Worm (Caenorhabditis elegans) whole organism, L4 larva: ENCODE results near the gene srt-64.

ENCODE experiments used
- D1046.2 ChIP-seq: fragments of 200-800 bp; sonication (Bioruptor generic); IDR thresholded peaks from 2 replicates; pipeline ENCODE4 v1.3.6; 2022; ENCODE audit warnings: missing genetic modification characterization, missing compliant biosample characterization
- F10B5.3 ChIP-seq: sonication (generic microtip); optimal IDR thresholded peaks from 2 replicates; lab custom pipeline; 2016; ENCODE audit warnings: mild to moderate bottlenecking, missing genetic modification characterization, missing compliant biosample characterization
- Y48G9A.11 ChIP-seq: fragments of 200-800 bp; sonication (Bioruptor generic); IDR thresholded peaks from 2 replicates; pipeline ENCODE4 v1.3.6; 2022; ENCODE audit warnings: missing genetic modification reagents, missing genetic modification characterization, missing compliant biosample characterization
- Y5F2A.4 ChIP-seq: fragments of 200-800 bp; sonication (Bioruptor generic); optimal IDR thresholded peaks from 2 replicates; lab custom pipeline; 2018; ENCODE audit warnings: mild to moderate bottlenecking, missing genetic modification characterization, missing compliant biosample characterization
- Y75B8A.6 ChIP-seq: fragments of 200-800 bp; sonication (Bioruptor generic); IDR thresholded peaks from 2 replicates; pipeline ENCODE4 v1.3.6; 2022; ENCODE audit warnings: missing genetic modification reagents, missing genetic modification characterization, missing compliant biosample characterization
- ama-1 ChIP-seq: fragments of 150-350 bp; optimal IDR thresholded peaks from 2 replicates; lab custom pipeline; 2014; ENCODE audit warnings: inconsistent platforms, mixed read lengths
- arid-1 ChIP-seq: fragments of 200-800 bp; sonication (Bioruptor generic); conservative IDR thresholded peaks from 2 replicates; pipeline ENCODE4 v1.3.6; 2022; ENCODE audit warnings: missing genetic modification reagents, missing genetic modification characterization, missing compliant biosample characterization
- ceh-62 ChIP-seq: sonication (generic microtip); optimal IDR thresholded peaks from 2 replicates; lab custom pipeline; 2017; ENCODE audit warnings: missing biosample characterization, missing genetic modification characterization
- ceh-82 ChIP-seq: sonication (generic microtip); optimal IDR thresholded peaks from 2 replicates; lab custom pipeline; 2017; ENCODE audit warnings: missing biosample characterization, missing genetic modification characterization
- ces-1 ChIP-seq: fragments of 150-350 bp; sonication (generic microtip); optimal IDR thresholded peaks from 4 replicates; lab custom pipeline; 2014; ENCODE audit warnings: missing biosample characterization, missing genetic modification reagents, missing genetic modification characterization
- ctbp-1 ChIP-seq: fragments of 200-800 bp; sonication (Bioruptor generic); IDR thresholded peaks from 2 replicates; pipeline ENCODE4 v1.3.6; 2022; ENCODE audit warnings: missing genetic modification reagents, missing genetic modification characterization, missing compliant biosample characterization
- daf-19 ChIP-seq: fragments of 200-800 bp; sonication (Bioruptor generic); conservative IDR thresholded peaks from 2 replicates; pipeline ENCODE4 v1.3.6; 2022; ENCODE audit warnings: missing genetic modification characterization, missing compliant biosample characterization
- daf-8 ChIP-seq: fragments of 200-800 bp; sonication (Bioruptor generic); IDR thresholded peaks from 2 replicates; pipeline ENCODE4 v1.3.6; 2022; ENCODE audit warnings: missing genetic modification characterization, missing compliant biosample characterization
- dmd-8 ChIP-seq: fragments of 200-800 bp; sonication (Bioruptor generic); IDR thresholded peaks from 2 replicates; pipeline ENCODE4 v1.3.6; 2022; ENCODE audit warnings: missing genetic modification characterization, missing compliant biosample characterization
- dpl-1 ChIP-seq: fragments of 150-350 bp; optimal IDR thresholded peaks from 2 replicates; lab custom pipeline; 2014; ENCODE audit warnings: missing biosample characterization, missing genetic modification reagents, missing genetic modification characterization
- egl-27 ChIP-seq: sonication (generic microtip); optimal IDR thresholded peaks from 3 replicates; lab custom pipeline; 2017; ENCODE audit warnings: missing biosample characterization, missing genetic modification reagents, missing genetic modification characterization
- hif-1 ChIP-seq, 2 experiments: sonication (generic microtip); optimal IDR thresholded peaks; 2 replicates each; lab custom pipeline; 2016 to 2017; ENCODE audit warnings: missing compliant biosample characterization in 2 of 2, missing genetic modification characterization in 2 of 2, missing genetic modification reagents in 2 of 2, missing genotype in 2 of 2, mild to moderate bottlenecking in 1 of 2
- lir-3 ChIP-seq: sonication (generic microtip); optimal IDR thresholded peaks from 2 replicates; lab custom pipeline; 2016; ENCODE audit warnings: mild to moderate bottlenecking, missing genetic modification characterization, missing compliant biosample characterization
- madf-5 ChIP-seq, 2 experiments: fragments of 200-800 bp; sonication (Bioruptor generic); IDR thresholded peaks; 2 replicates each; pipeline ENCODE4 v1.3.6; 2022; ENCODE audit warnings: missing compliant biosample characterization in 2 of 2, missing genetic modification characterization in 2 of 2
- madf-9 ChIP-seq: fragments of 200-800 bp; sonication (Bioruptor generic); conservative IDR thresholded peaks from 2 replicates; pipeline ENCODE4 v1.3.6; 2022; ENCODE audit warnings: missing genetic modification reagents, missing genetic modification characterization, missing compliant biosample characterization
- nhr-111 ChIP-seq: fragments of 200-800 bp; sonication (Bioruptor generic); optimal IDR thresholded peaks from 2 replicates; lab custom pipeline; 2018; ENCODE audit warnings: mild to moderate bottlenecking, missing genetic modification characterization, missing compliant biosample characterization
- nhr-6 ChIP-seq: fragments of 150-350 bp; optimal IDR thresholded peaks from 2 replicates; lab custom pipeline; 2014; ENCODE audit warnings: missing biosample characterization, missing genetic modification characterization
- nhr-77 ChIP-seq: fragments of 150-350 bp; optimal IDR thresholded peaks from 2 replicates; lab custom pipeline; 2014; ENCODE audit warnings: missing biosample characterization, missing genetic modification characterization
- saeg-2 ChIP-seq: fragments of 200-800 bp; sonication (Bioruptor generic); IDR thresholded peaks from 2 replicates; pipeline ENCODE4 v1.3.6; 2022; ENCODE audit warnings: missing genetic modification reagents, missing genetic modification characterization, missing compliant biosample characterization
- sdz-12 ChIP-seq: fragments of 200-800 bp; sonication (Bioruptor generic); optimal IDR thresholded peaks from 2 replicates; lab custom pipeline; 2018; ENCODE audit warnings: mild to moderate bottlenecking, missing genetic modification characterization, missing compliant biosample characterization
- set-16 ChIP-seq: fragments of 200-800 bp; sonication (Bioruptor generic); IDR thresholded peaks from 2 replicates; pipeline ENCODE4 v1.3.6; 2022; ENCODE audit warnings: missing genetic modification reagents, missing genetic modification characterization, missing compliant biosample characterization
- skn-1 ChIP-seq: fragments of 150-350 bp; optimal IDR thresholded peaks from 2 replicates; lab custom pipeline; 2014; ENCODE audit warnings: missing biosample characterization, missing genetic modification characterization
- spr-3 ChIP-seq: fragments of 200-800 bp; sonication (Bioruptor generic); optimal IDR thresholded peaks from 2 replicates; lab custom pipeline; 2018; ENCODE audit warnings: mild to moderate bottlenecking, missing genetic modification characterization, missing compliant biosample characterization
- tag-97 ChIP-seq: fragments of 200-800 bp; sonication (Bioruptor generic); IDR thresholded peaks from 2 replicates; pipeline ENCODE4 v1.3.6; 2022; ENCODE audit warnings: missing genetic modification characterization, missing compliant biosample characterization
- tra-1 ChIP-seq: fragments of 200-800 bp; sonication (Bioruptor generic); IDR thresholded peaks from 2 replicates; pipeline ENCODE4 v1.3.6; 2022; ENCODE audit warnings: missing genetic modification reagents, missing genetic modification characterization, missing compliant biosample characterization
- unc-62 ChIP-seq, 3 experiments: fragments of 150-350 bp in 1 of 3; sonication (generic microtip); optimal IDR thresholded peaks in 2 of 3; peaks in 1 of 3; 1 replicate in 1 of 3; 2 replicates in 2 of 3; lab custom pipeline; 2014 to 2017; ENCODE audit warnings: missing biosample characterization in 3 of 3, missing genetic modification characterization in 3 of 3, missing genetic modification reagents in 3 of 3, missing genotype in 1 of 3
- zag-1 ChIP-seq: fragments of 150-350 bp; optimal IDR thresholded peaks from 2 replicates; lab custom pipeline; 2014; ENCODE audit warnings: missing biosample characterization, missing genetic modification characterization
- zfp-2 ChIP-seq: sonication (generic microtip); optimal IDR thresholded peaks from 2 replicates; lab custom pipeline; 2016; ENCODE audit warnings: mild to moderate bottlenecking, missing genetic modification characterization, missing compliant biosample characterization
- zip-2 ChIP-seq: fragments of 150-350 bp; optimal IDR thresholded peaks from 2 replicates; lab custom pipeline; 2014; ENCODE audit warnings: missing biosample characterization, missing genetic modification characterization
- ztf-7 ChIP-seq: fragments of 150-350 bp; optimal IDR thresholded peaks from 2 replicates; lab custom pipeline; 2014; ENCODE audit warnings: missing biosample characterization, missing genetic modification characterization

Gene srt-64

ce11 chrV:5157660-5158059 lies 11.8 kb downstream of the srt-64 start, which contains the start of gene srx-39 (continued):
- no peak for TF ChIP-seq set-16 (GFP tag; lab: Robert Waterston, UW)

ce11 chrV:5155516-5155915 lies 14.0 kb downstream of the srt-64 start, which contains the start of gene srx-38:
Gene srx-38 (minus strand): TSS chrV:5155616.
- TF ChIP-seq zfp-2 (tag; lab: Kevin White, UChicago) (no peak), ceh-62 (no peak)
- TF ChIP-seq, all 104 proteins: peak for 0

- TF ChIP-seq lir-3 (no peak), unc-62 (GFP tag; optimal IDR thresholded peaks at IDR 0.05 in 1 of 2; lab: Kevin White, UChicago) (peak in 1 of 2 experiments; percentile 0), unc-62 (tag; optimal IDR thresholded peaks at IDR 0.05; lab: Kevin White, UChicago) (no peak)
- TF ChIP-seq, all 104 proteins: peak for 1
Measured at ce11 chrV:5150880-5151279, 18.6 kb downstream of the srt-64 start, which contains the start of gene srh-130. Gene srh-130 (plus strand): TSS chrV:5151180.

- TF ChIP-seq arid-1 (GFP tag; lab: Robert Waterston, UW) (no peak), tag-97 (GFP tag; lab: Robert Waterston, UW) (no peak), Y75B8A.6 (GFP tag; lab: Robert Waterston, UW) (no peak), dmd-8 (GFP tag; lab: Robert Waterston, UW) (no peak)
Measured at ce11 chrV:5146394-5146793, 23.1 kb downstream of the srt-64 start, which contains the start of gene F14F9.6. Gene F14F9.6 (minus strand): TSS chrV:5146494.

- TF ChIP-seq arid-1 (GFP tag; lab: Robert Waterston, UW) (no peak), zip-2 (tag; lab: Kevin White, UChicago) (no peak), tra-1 (GFP tag; lab: Robert Waterston, UW) (no peak), nhr-6 (no peak), daf-8 (GFP tag; lab: Robert Waterston, UW) (no peak), spr-3 (GFP tag; lab: Kevin White, UChicago) (no peak), Y48G9A.11 (GFP tag; lab: Robert Waterston, UW) (no peak)
Measured at ce11 chrV:5144541-5144940, 24.9 kb downstream of the srt-64 start, which contains the start of gene F14F9.2. Gene F14F9.2 (plus strand): TSS chrV:5144841.

- TF ChIP-seq ctbp-1 (no peak), madf-9 (GFP tag; lab: Robert Waterston, UW) (no peak), sdz-12 (GFP tag; lab: Kevin White, UChicago) (no peak), egl-27 (tag; lab: Kevin White, UChicago) (no peak)
Measured at ce11 chrV:5143785-5144184, 25.7 kb downstream of the srt-64 start, which contains the start of gene srh-129. Gene srh-129 (minus strand): TSS chrV:5143885.

ce11 chrV:5137919-5138318 lies 31.6 kb downstream of the srt-64 start, which contains the start of gene F14F9.3:
Gene F14F9.3 (plus strand): TSS chrV:5138219.
- TF ChIP-seq ama-1 = no peak
- TF ChIP-seq madf-5 (GFP tag; IDR thresholded peaks at IDR 0.05; lab: Robert Waterston, UW) = no peak
- no peak for TF ChIP-seq nhr-77 (tag; lab: Kevin White, UChicago)
- no peak for TF ChIP-seq dmd-8 (GFP tag; lab: Robert Waterston, UW)

ce11 chrV:5132441-5132840 lies 37.0 kb downstream of the srt-64 start, which contains the start of gene F14F9.4:
Gene F14F9.4 (plus strand): TSS chrV:5132741.
- TF ChIP-seq dpl-1 (GFP tag; lab: Kevin White, UChicago) = no peak

- TF ChIP-seq F10B5.3 (no peak), ceh-82 (tag; lab: Kevin White, UChicago) (no peak), spr-3 (GFP tag; lab: Kevin White, UChicago) (no peak), daf-19 (GFP tag; lab: Robert Waterston, UW) (no peak), ztf-7 (tag; lab: Kevin White, UChicago) (peak; percentile 64), madf-9 (GFP tag; lab: Robert Waterston, UW) (no peak), saeg-2 (GFP tag; lab: Robert Waterston, UW) (no peak), nhr-111 (GFP tag; lab: Kevin White, UChicago) (no peak), skn-1 (no peak), Y75B8A.6 (GFP tag; lab: Robert Waterston, UW) (no peak), Y5F2A.4 (no peak), zag-1 (tag; lab: Kevin White, UChicago) (no peak), ces-1 (GFP tag; lab: Kevin White, UChicago) (no peak), nhr-6 (peak; percentile 57), sdz-12 (GFP tag; lab: Kevin White, UChicago) (no peak), hif-1 (tag; optimal IDR thresholded peaks at IDR 0.05; lab: Kevin White, UChicago) (peak in 1 of 2 experiments; percentile 46), D1046.2 (GFP tag; lab: Robert Waterston, UW) (no peak)
Measured at ce11 chrV:5131380-5131779, 38.1 kb downstream of the srt-64 start.
